Worm (Caenorhabditis elegans) whole organism, late embryonic: ENCODE data around the gene cdc-25.2.

Experiments
- K09A11.1 ChIP-seq: sonication (generic microtip); optimal IDR thresholded peaks from 2 replicates; lab custom pipeline; 2017; ENCODE audit warnings: antibody characterized with exemption, mild to moderate bottlenecking, missing genetic modification characterization, missing compliant biosample characterization; ENCODE audit not compliant: insufficient read depth
- hlh-30 ChIP-seq: sonication (generic microtip); optimal IDR thresholded peaks from 2 replicates; lab custom pipeline; 2017; ENCODE audit warnings: antibody characterized with exemption, missing genetic modification characterization, missing compliant biosample characterization; ENCODE audit not compliant: insufficient read depth
- pros-1 ChIP-seq: fragments of 150-350 bp; optimal IDR thresholded peaks from 2 replicates; lab custom pipeline; 2014; ENCODE audit warnings: missing biosample characterization, missing genetic modification reagents, missing genetic modification characterization

DNA sequence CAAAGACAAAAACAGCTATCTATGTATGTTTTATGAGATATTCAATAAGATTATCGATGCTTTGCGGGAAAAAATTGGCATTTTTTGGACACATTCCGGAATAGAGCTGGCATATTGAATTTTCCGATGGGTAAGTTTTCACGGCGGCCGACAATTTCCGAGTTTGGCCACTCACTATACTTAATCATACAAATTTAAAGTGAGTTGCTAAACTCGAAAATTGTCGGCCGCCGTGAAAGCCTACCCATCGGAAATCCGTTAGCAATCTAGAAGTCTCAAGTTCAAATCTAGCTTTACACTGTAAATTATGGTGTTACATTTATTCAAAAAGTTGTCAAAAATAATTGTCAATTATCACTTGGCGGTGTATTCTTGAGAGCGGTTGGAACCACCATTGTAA lies 16.2 kb upstream of the cdc-25.2 start:
- no peak for TF ChIP-seq pros-1 (tag; lab: Kevin White, UChicago)
- no peak for TF ChIP-seq hlh-30 (tag; lab: Kevin White, UChicago)
- no peak for TF ChIP-seq K09A11.1 (tag; lab: Kevin White, UChicago)
